Fruit fly (Drosophila melanogaster) whole organism, embryonic: ENCODE data around the gene CG34001.

Experiments used
- CG10366 ChIP-seq: fragments of 200-800 bp; sonication (Bioruptor generic); IDR thresholded peaks from 2 replicates; pipeline ENCODE4 v1.3.6; 2022; ENCODE audit warnings: missing biosample characterization, missing genetic modification characterization
- CG12104 ChIP-seq: fragments of 200-800 bp; sonication (Bioruptor generic); optimal IDR thresholded peaks from 3 replicates; lab custom pipeline; 2016; ENCODE audit warnings: missing biosample characterization, missing genetic modification characterization
- CG12659 ChIP-seq: fragments of 200-800 bp; sonication (Bioruptor generic); optimal IDR thresholded peaks from 3 replicates; lab custom pipeline; 2017; ENCODE audit warnings: mild to moderate bottlenecking, missing biosample characterization, missing genetic modification reagents, missing genetic modification characterization
- CG14860 ChIP-seq: fragments of 200-800 bp; sonication (Bioruptor generic); IDR thresholded peaks from 3 replicates; pipeline ENCODE4 v1.3.6; 2022; ENCODE audit warnings: missing biosample characterization, missing genetic modification characterization; ENCODE audit not compliant: partially characterized antibody
- CG1602 ChIP-seq: fragments of 200-800 bp; sonication (Bioruptor generic); optimal IDR thresholded peaks from 3 replicates; lab custom pipeline; 2016; ENCODE audit warnings: missing biosample characterization, missing genetic modification characterization
- CG16863 ChIP-seq: fragments of 200-800 bp; sonication (Bioruptor generic); optimal IDR thresholded peaks from 3 replicates; lab custom pipeline; 2016; ENCODE audit warnings: missing biosample characterization, missing genetic modification characterization
- CG17359 ChIP-seq: fragments of 200-800 bp; sonication (Bioruptor generic); optimal IDR thresholded peaks from 3 replicates; lab custom pipeline; 2018; ENCODE audit warnings: missing biosample characterization, mild to moderate bottlenecking, missing genetic modification characterization, moderate library complexity
- CG18262 ChIP-seq: fragments of 200-800 bp; optimal IDR thresholded peaks from 3 replicates; lab custom pipeline; 2019; ENCODE audit warnings: missing biosample characterization, mild to moderate bottlenecking, missing genetic modification characterization, moderate library complexity
- CG18599 ChIP-seq: fragments of 200-800 bp; sonication (Bioruptor generic); optimal IDR thresholded peaks from 3 replicates; lab custom pipeline; 2017; ENCODE audit warnings: missing biosample characterization, missing genetic modification characterization, mild to moderate bottlenecking, moderate library complexity, missing genetic modification reagents
- CG34376 ChIP-seq: fragments of 200-800 bp; sonication (Bioruptor generic); optimal IDR thresholded peaks from 2 replicates; lab custom pipeline; 2018; ENCODE audit warnings: missing biosample characterization, mild to moderate bottlenecking, missing genetic modification characterization
- CG6272 ChIP-seq: fragments of 200-800 bp; sonication (Bioruptor generic); IDR thresholded peaks from 2 replicates; pipeline ENCODE4 v1.3.6; 2022; ENCODE audit warnings: missing biosample characterization, missing genetic modification characterization
- CG6683 ChIP-seq: fragments of 200-800 bp; sonication (Bioruptor generic); optimal IDR thresholded peaks from 2 replicates; lab custom pipeline; 2017; ENCODE audit warnings: missing biosample characterization, mild to moderate bottlenecking, missing genetic modification characterization, missing genetic modification reagents
- CG7556 ChIP-seq: fragments of 200-800 bp; sonication (Bioruptor generic); optimal IDR thresholded peaks from 2 replicates; lab custom pipeline; 2017; ENCODE audit warnings: missing biosample characterization, mild to moderate bottlenecking, missing genetic modification characterization
- CG9215 ChIP-seq: fragments of 200-800 bp; sonication (Bioruptor generic); IDR thresholded peaks from 2 replicates; pipeline ENCODE4 v1.3.6; 2022; ENCODE audit warnings: missing biosample characterization, missing genetic modification characterization
- Dll ChIP-seq: fragments of 200-800 bp; sonication (Bioruptor generic); IDR thresholded peaks from 4 replicates; pipeline ENCODE4 v1.3.6; 2022; ENCODE audit warnings: missing biosample characterization, missing genetic modification characterization; ENCODE audit not compliant: partially characterized antibody
- Doc3 ChIP-seq: fragments of 200-800 bp; sonication (Bioruptor generic); IDR thresholded peaks from 3 replicates; pipeline ENCODE4 v1.3.6; 2022; ENCODE audit warnings: missing biosample characterization, missing genetic modification characterization; ENCODE audit not compliant: partially characterized antibody
- E2f2 ChIP-seq: fragments of 200-800 bp; sonication (Bioruptor generic); IDR thresholded peaks from 2 replicates; pipeline ENCODE4 v1.3.6; 2022; ENCODE audit warnings: missing biosample characterization, missing genetic modification characterization
- HmgD ChIP-seq: fragments of 200-800 bp; sonication (Bioruptor generic); optimal IDR thresholded peaks from 3 replicates; lab custom pipeline; 2016; ENCODE audit warnings: missing biosample characterization, missing genetic modification characterization
- HmgZ ChIP-seq: fragments of 200-800 bp; sonication (Bioruptor generic); optimal IDR thresholded peaks from 2 replicates; lab custom pipeline; 2018; ENCODE audit warnings: missing biosample characterization, mild to moderate bottlenecking, missing genetic modification characterization
- Hr3 ChIP-seq: fragments of 200-800 bp; sonication (Bioruptor generic); optimal IDR thresholded peaks from 3 replicates; lab custom pipeline; 2016; ENCODE audit warnings: missing biosample characterization, missing genetic modification characterization
- Nf-YB ChIP-seq: fragments of 200-800 bp; sonication (Bioruptor generic); optimal IDR thresholded peaks from 3 replicates; lab custom pipeline; 2019; ENCODE audit warnings: missing biosample characterization, mild to moderate bottlenecking, missing genetic modification characterization, moderate library complexity
- NfI ChIP-seq: fragments of 200-800 bp; sonication (Bioruptor generic); optimal IDR thresholded peaks from 3 replicates; lab custom pipeline; 2018; ENCODE audit warnings: missing biosample characterization, mild to moderate bottlenecking, missing genetic modification characterization, moderate library complexity
- Rx ChIP-seq: fragments of 200-800 bp; sonication (Bioruptor generic); IDR thresholded peaks from 2 replicates; pipeline ENCODE4 v1.3.6; 2022; ENCODE audit warnings: missing biosample characterization, missing genetic modification characterization
- Usf ChIP-seq: fragments of 200-800 bp; sonication (Bioruptor generic); optimal IDR thresholded peaks from 2 replicates; lab custom pipeline; 2017; ENCODE audit warnings: missing genotype, missing biosample characterization, missing genetic modification characterization
- ash1 ChIP-seq: fragments of 200-800 bp; sonication (Bioruptor generic); optimal IDR thresholded peaks from 2 replicates; lab custom pipeline; 2018; ENCODE audit warnings: missing biosample characterization, mild to moderate bottlenecking, missing genetic modification characterization
- bcd ChIP-seq: fragments of 200-800 bp; sonication (Bioruptor generic); optimal IDR thresholded peaks from 2 replicates; lab custom pipeline; 2017; ENCODE audit warnings: missing biosample characterization, mild to moderate bottlenecking, missing genetic modification characterization
- br ChIP-seq: fragments of >200 bp; optimal IDR thresholded peaks from 2 replicates; lab custom pipeline; 2017
- cad ChIP-seq: fragments of >200 bp; optimal IDR thresholded peaks from 2 replicates; lab custom pipeline; 2017; ENCODE audit warnings: missing biosample characterization, missing genetic modification characterization
- cwo ChIP-seq: fragments of 200-800 bp; sonication (Bioruptor generic); optimal IDR thresholded peaks from 3 replicates; lab custom pipeline; 2017; ENCODE audit warnings: missing biosample characterization, missing genetic modification characterization, mild to moderate bottlenecking, moderate library complexity, missing genetic modification reagents
- gcm2 ChIP-seq: fragments of 200-800 bp; sonication (Bioruptor generic); optimal IDR thresholded peaks from 2 replicates; lab custom pipeline; 2016; ENCODE audit warnings: missing biosample characterization, missing genetic modification characterization
- gem ChIP-seq: fragments of 200-800 bp; sonication (Bioruptor generic); optimal IDR thresholded peaks from 2 replicates; lab custom pipeline; 2019; ENCODE audit warnings: missing biosample characterization, mild to moderate bottlenecking, missing genetic modification characterization, moderate library complexity
- grn ChIP-seq: fragments of 200-800 bp; sonication (Bioruptor generic); optimal IDR thresholded peaks from 3 replicates; lab custom pipeline; 2017; ENCODE audit warnings: missing biosample characterization, missing genetic modification characterization
- gro ChIP-seq: fragments of 200-800 bp; sonication (Bioruptor generic); optimal IDR thresholded peaks from 2 replicates; lab custom pipeline; 2016; ENCODE audit warnings: missing biosample characterization, missing genetic modification characterization
- gsb-n ChIP-seq: fragments of 200-800 bp; sonication (Bioruptor generic); optimal IDR thresholded peaks from 3 replicates; lab custom pipeline; 2018; ENCODE audit warnings: missing biosample characterization, mild to moderate bottlenecking, missing genetic modification characterization
- hb ChIP-seq: fragments of 200-800 bp; sonication (Bioruptor generic); IDR thresholded peaks from 3 replicates; pipeline ENCODE4 v1.3.6; 2022; ENCODE audit warnings: missing biosample characterization, missing genetic modification characterization; ENCODE audit not compliant: partially characterized antibody
- ind ChIP-seq: fragments of 200-800 bp; sonication (Bioruptor generic); optimal IDR thresholded peaks from 3 replicates; lab custom pipeline; 2016; ENCODE audit warnings: missing biosample characterization, missing genetic modification characterization
- knrl ChIP-seq: fragments of 200-800 bp; sonication (Bioruptor generic); IDR thresholded peaks from 3 replicates; pipeline ENCODE4 v1.3.6; 2022; ENCODE audit warnings: missing biosample characterization, missing genetic modification characterization; ENCODE audit not compliant: partially characterized antibody
- lilli ChIP-seq: fragments of 200-800 bp; sonication (Bioruptor generic); optimal IDR thresholded peaks from 3 replicates; lab custom pipeline; 2016; ENCODE audit warnings: missing biosample characterization, missing genetic modification characterization
- lov ChIP-seq, 2 experiments: fragments of 200-800 bp in 1 of 2; fragments of >200 bp in 1 of 2; sonication (Bioruptor generic) in 1 of 2; IDR thresholded peaks in 1 of 2; optimal IDR thresholded peaks in 1 of 2; 2 replicates in 1 of 2; 3 replicates in 1 of 2; pipeline versions ENCODE4 v1.3.6 to Lab custom; 2017 to 2022; ENCODE audit warnings: missing biosample characterization in 1 of 2, missing genetic modification characterization in 1 of 2
- mld ChIP-seq: fragments of 200-800 bp; sonication (Bioruptor generic); IDR thresholded peaks from 3 replicates; pipeline ENCODE4 v1.3.6; 2022; ENCODE audit warnings: missing biosample characterization, missing genetic modification characterization; ENCODE audit not compliant: partially characterized antibody
- nau ChIP-seq: fragments of 200-800 bp; sonication (Bioruptor generic); optimal IDR thresholded peaks from 3 replicates; lab custom pipeline; 2017; ENCODE audit warnings: missing biosample characterization, mild to moderate bottlenecking, missing genetic modification characterization, missing genetic modification reagents
- nerfin-2 ChIP-seq: fragments of 200-800 bp; sonication (Bioruptor generic); IDR thresholded peaks from 2 replicates; pipeline ENCODE4 v1.3.6; 2022; ENCODE audit warnings: missing biosample characterization, missing genetic modification characterization; ENCODE audit not compliant: partially characterized antibody
- p53 ChIP-seq: fragments of 200-800 bp; sonication (Bioruptor generic); optimal IDR thresholded peaks from 2 replicates; lab custom pipeline; 2016; ENCODE audit warnings: missing biosample characterization, missing genetic modification characterization
- pb ChIP-seq: fragments of 200-800 bp; sonication (Bioruptor generic); optimal IDR thresholded peaks from 3 replicates; lab custom pipeline; 2016; ENCODE audit warnings: missing biosample characterization, missing genetic modification characterization
- phol ChIP-seq: fragments of 200-800 bp; sonication (Bioruptor generic); optimal IDR thresholded peaks from 3 replicates; lab custom pipeline; 2018; ENCODE audit warnings: missing biosample characterization, mild to moderate bottlenecking, missing genetic modification characterization, moderate library complexity
- pros ChIP-seq: fragments of 200-800 bp; sonication (Bioruptor generic); optimal IDR thresholded peaks from 3 replicates; lab custom pipeline; 2019; ENCODE audit warnings: missing biosample characterization, mild to moderate bottlenecking, missing genetic modification characterization, moderate library complexity
- sd ChIP-seq: fragments of 200-800 bp; sonication (Bioruptor generic); optimal IDR thresholded peaks from 3 replicates; lab custom pipeline; 2018; ENCODE audit warnings: missing biosample characterization, mild to moderate bottlenecking, missing genetic modification characterization, moderate library complexity
- slp2 ChIP-seq: fragments of 200-800 bp; sonication (Bioruptor generic); optimal IDR thresholded peaks from 2 replicates; lab custom pipeline; 2016; ENCODE audit warnings: missing biosample characterization, missing genetic modification characterization
- sna ChIP-seq: fragments of 200-800 bp; sonication (Bioruptor generic); IDR thresholded peaks from 2 replicates; pipeline ENCODE4 v1.3.6; 2022; ENCODE audit warnings: missing biosample characterization, missing genetic modification characterization; ENCODE audit not compliant: partially characterized antibody
- stc ChIP-seq: fragments of 200-800 bp; sonication (Bioruptor generic); IDR thresholded peaks from 2 replicates; pipeline ENCODE4 v1.3.6; 2022; ENCODE audit warnings: missing biosample characterization, missing genetic modification characterization

The CG34001 gene

dm6 chr3L:10679711-10680154 lies 48.9 kb downstream of the CG34001 start (continued):
- TF ChIP-seq lilli: peak; percentile 24
- no peak for TF ChIP-seq knrl (GFP tag; lab: Robert Waterston, UW)
- TF ChIP-seq NfI: no peak
- TF ChIP-seq CG6272 (GFP tag; lab: Robert Waterston, UW): no peak
- TF ChIP-seq nau: no peak
- no peak for TF ChIP-seq sna (GFP tag; lab: Robert Waterston, UW)
- TF ChIP-seq pb: no peak
- no peak for TF ChIP-seq Hr3 (GFP tag; lab: Kevin White, UChicago)
- TF ChIP-seq nerfin-2 (GFP tag; lab: Robert Waterston, UW): no peak
- no peak for TF ChIP-seq CG9215 (GFP tag; lab: Robert Waterston, UW)
- peak; percentile 23 for TF ChIP-seq HmgZ
- TF ChIP-seq grn (GFP tag; lab: Kevin White, UChicago): no peak
- TF ChIP-seq E2f2 (GFP tag; lab: Robert Waterston, UW): no peak
- TF ChIP-seq gro (GFP tag; lab: Kevin White, UChicago): peak; percentile 0
- no peak for TF ChIP-seq hb
- no peak for TF ChIP-seq CG1602 (GFP tag; lab: Kevin White, UChicago)
- no peak for TF ChIP-seq cwo (GFP tag; lab: Kevin White, UChicago)
- TF ChIP-seq gsb-n (tag; lab: Kevin White, UChicago): no peak
- TF ChIP-seq gem (tag; lab: Kevin White, UChicago): peak; percentile 46
- TF ChIP-seq br (lab: Kevin White, UChicago): no peak
- TF ChIP-seq stc (GFP tag; lab: Robert Waterston, UW): 0 out of 2 replicates have a peak, but pooled peaks have one; percentile 10
- no peak for TF ChIP-seq ind (GFP tag; lab: Kevin White, UChicago)
- no peak for TF ChIP-seq CG12104 (GFP tag; lab: Kevin White, UChicago)
- no peak for TF ChIP-seq gcm2 (GFP tag; lab: Kevin White, UChicago)
- TF ChIP-seq p53: no peak
- no peak for TF ChIP-seq Nf-YB
- TF ChIP-seq CG14860: no peak
- no peak for TF ChIP-seq CG6683
- peak; percentile 9 for TF ChIP-seq CG34376 (GFP tag; lab: Kevin White, UChicago)
- no peak for TF ChIP-seq cad
- TF ChIP-seq slp2 (GFP tag; lab: Kevin White, UChicago): no peak
- no peak for TF ChIP-seq lov (optimal IDR thresholded peaks at IDR 0.05; lab: Kevin White, UChicago)
- TF ChIP-seq lov (GFP tag; IDR thresholded peaks at IDR 0.05; lab: Robert Waterston, UW): no peak
- no peak for TF ChIP-seq Dll (GFP tag; lab: Robert Waterston, UW)
- no peak for TF ChIP-seq pros
- TF ChIP-seq mld (GFP tag; lab: Robert Waterston, UW): no peak
- peak; percentile 35 for TF ChIP-seq CG7556 (GFP tag; lab: Kevin White, UChicago)
- no peak for TF ChIP-seq Doc3
- TF ChIP-seq Rx (GFP tag; lab: Robert Waterston, UW): no peak
- TF ChIP-seq HmgD (GFP tag; lab: Kevin White, UChicago): no peak
- no peak for TF ChIP-seq phol (tag; lab: Kevin White, UChicago)
- no peak for TF ChIP-seq ash1
- TF ChIP-seq CG10366 (GFP tag; lab: Robert Waterston, UW): no peak
- peak; percentile 50 for TF ChIP-seq CG12659 (GFP tag; lab: Kevin White, UChicago)
- no peak for TF ChIP-seq Usf (GFP tag; lab: Kevin White, UChicago)
- peak; percentile 2 for TF ChIP-seq CG16863 (GFP tag; lab: Kevin White, UChicago)
- peak; percentile 45 for TF ChIP-seq CG18599 (GFP tag; lab: Kevin White, UChicago)
- TF ChIP-seq sd (tag; lab: Kevin White, UChicago): no peak
- TF ChIP-seq CG18262 (tag; lab: Kevin White, UChicago): peak; percentile 13
- TF ChIP-seq CG17359 (tag; lab: Kevin White, UChicago): peak; percentile 21
- TF ChIP-seq bcd: peak; percentile 7
